Fruit fly (Drosophila melanogaster) S2 (cell line): ENCODE results near the gene dwg.

Source experiments
- CG8478 ChIP-seq: fragments of >200 bp; optimal IDR thresholded peaks from 2 replicates; lab custom pipeline; 2018
- CTCF ChIP-seq, 2 experiments: fragments of >200 bp; optimal IDR thresholded peaks; 2 replicates each; lab custom pipeline; 2018

The dwg gene

DNA sequence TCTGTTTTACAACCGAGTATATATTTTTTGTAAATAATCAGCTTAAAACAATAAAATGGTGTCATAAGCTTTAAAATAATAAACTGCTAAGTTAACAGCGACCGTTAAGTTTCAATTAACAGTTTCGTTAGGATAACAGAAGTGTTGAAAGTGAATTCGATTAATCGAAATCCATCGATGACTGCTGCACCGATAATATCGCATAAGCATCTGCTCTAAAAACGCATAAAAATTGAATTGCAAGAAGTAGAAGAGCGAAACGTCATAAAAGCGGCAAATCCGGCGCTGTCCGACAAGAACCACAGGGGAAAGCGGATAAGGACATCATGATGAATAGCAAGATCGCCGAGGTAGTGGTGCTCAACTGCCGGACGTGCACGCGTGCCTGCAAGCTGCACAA lies at the start of gene dwg:
dwg (plus strand) TSS at position 193 of the 400 bp plus-strand sequence.
- TF ChIP-seq CTCF (optimal IDR thresholded peaks at IDR 0.05; lab: Kevin White, UChicago) (no peak), CG8478 (lab: Kevin White, UChicago) (no peak)

DNA sequence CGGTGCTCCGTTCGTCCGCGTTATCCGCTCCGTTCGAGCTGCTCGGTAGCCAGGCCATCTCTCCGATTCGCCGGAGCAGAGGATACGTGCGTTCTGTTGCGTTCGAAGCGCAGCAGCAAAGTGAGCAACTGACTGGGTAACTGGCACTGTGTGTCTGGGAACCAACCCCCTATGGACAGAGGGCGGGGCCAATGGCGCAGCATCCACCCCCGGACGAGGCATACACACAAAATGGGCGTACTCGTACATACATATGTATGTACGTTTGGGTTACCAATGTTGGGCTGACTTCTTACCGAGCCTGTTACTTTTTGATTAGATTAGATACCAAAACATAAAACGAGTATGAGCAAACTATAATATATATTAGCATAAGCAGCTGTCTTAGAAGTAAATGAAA lies 45.9 kb upstream of the dwg start, which contains the start of gene HLH3B:
HLH3B (minus strand) TSS at position 123 of the 400 bp plus-strand sequence.
- TF ChIP-seq CTCF (optimal IDR thresholded peaks at IDR 0.05; lab: Kevin White, UChicago) (no peak), CG8478 (lab: Kevin White, UChicago) (no peak)

DNA sequence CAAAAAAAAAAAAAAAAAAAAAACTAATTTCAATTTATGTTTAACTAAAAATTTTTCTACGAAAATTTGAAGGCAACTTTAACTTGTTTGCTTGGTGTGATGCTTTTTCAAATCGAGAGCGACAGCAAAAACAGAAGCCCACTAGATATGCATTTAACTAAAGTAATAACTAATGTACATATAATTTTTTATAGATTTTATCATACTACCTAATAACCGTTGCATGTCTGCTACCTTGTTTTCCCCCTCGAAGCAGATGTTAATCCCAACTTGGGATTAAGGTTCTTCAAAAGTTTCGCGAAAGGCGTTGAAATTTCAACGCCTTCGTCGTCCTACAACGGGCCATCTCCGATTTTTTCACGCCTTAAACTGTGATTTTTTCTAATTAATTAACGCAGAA lies 44.7 kb upstream of the dwg start, which contains the start of gene CG2652:
CG2652 (minus strand) TSS at position 101 of the 400 bp plus-strand sequence.
- TF ChIP-seq CG8478 (lab: Kevin White, UChicago) = no peak

DNA sequence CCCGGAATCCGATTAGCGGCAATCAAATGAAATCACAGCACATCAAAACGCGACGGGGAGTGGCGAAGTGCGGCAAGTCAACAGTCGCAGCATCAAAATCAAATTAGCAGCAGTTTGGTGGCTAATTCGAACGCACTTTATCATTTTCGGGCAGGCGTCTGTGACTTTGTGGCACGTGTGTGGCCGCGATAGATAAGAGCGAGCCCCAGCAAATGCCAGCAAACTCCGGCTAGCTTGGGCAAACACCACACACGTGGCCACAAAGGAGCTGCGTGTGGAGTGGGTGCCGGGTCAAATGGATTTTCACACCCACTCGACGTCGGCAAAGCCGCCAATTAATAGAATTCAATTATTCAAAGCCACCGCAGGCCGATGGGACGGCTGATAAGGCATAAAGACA lies 43.6 kb upstream of the dwg start:
- TF ChIP-seq CTCF (optimal IDR thresholded peaks at IDR 0.05; lab: Kevin White, UChicago) = no peak
- TF ChIP-seq CG8478 (lab: Kevin White, UChicago) = no peak

DNA sequence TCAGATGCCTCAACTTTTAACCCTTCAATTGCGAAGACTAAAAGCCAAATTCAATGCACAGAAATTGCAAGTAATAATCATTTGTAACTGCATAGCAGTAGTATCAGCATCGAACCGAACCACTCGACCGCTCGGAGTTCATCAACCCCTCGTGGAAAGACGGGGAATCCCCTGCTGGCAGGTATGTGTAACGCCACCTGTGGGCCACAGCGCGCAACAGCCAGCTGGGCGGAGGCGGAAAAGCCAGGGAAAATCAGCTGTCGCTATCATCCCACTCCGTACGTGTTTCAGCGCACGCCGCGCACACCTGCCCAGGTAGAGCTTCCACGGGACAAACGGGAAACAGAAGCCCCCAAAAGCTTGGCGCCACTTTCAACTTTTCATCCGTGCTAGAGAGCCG lies 43.1 kb upstream of the dwg start:
- TF ChIP-seq CG8478 (lab: Kevin White, UChicago) = no peak
- peak; percentile 78 to 86 for TF ChIP-seq CTCF (optimal IDR thresholded peaks at IDR 0.05; lab: Kevin White, UChicago)

DNA sequence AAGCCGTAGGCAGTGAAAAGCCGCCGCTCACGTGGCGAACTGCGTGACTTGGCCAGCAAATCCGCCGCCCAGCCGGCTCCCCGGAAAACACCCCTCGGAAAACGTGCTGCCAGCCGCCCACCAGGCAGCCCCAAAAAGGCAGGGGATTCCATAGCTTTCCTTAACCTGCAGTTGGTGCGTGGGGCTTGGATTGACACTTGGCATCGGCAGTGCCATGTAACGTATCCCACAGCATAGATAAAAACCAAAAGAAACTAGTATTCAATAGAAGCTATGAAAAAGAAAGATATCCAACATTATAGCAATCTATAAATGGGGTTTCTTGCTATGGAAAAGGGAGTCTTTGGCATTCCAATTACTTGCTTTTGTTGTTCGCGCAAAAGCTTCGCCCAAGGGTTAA lies 42.5 kb upstream of the dwg start:
- TF ChIP-seq CTCF (optimal IDR thresholded peaks at IDR 0.05; lab: Kevin White, UChicago) (no peak), CG8478 (lab: Kevin White, UChicago) (no peak)

DNA sequence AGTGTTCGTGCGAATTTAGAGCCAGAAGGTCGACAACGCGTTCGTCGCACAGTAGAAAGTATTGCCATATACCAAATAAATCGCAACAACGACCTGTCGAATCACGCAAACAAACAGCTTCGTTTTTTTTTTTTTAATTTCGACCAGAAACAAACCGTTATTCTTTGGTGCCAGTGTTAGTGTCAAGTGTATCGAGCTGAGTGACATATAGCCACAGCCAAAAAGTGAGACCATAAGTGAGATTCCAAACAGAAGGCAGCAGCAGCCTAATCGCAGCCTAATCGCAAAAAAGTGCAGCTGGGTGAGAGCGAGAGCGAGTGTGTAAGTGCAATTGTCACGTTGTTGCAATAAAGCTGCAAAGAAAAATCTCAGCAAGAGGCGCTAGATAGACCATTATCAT lies 41.9 kb upstream of the dwg start, which contains the start of gene per:
per (plus strand) TSS at position 1 of the 400 bp plus-strand sequence.
- TF ChIP-seq CTCF (optimal IDR thresholded peaks at IDR 0.05; lab: Kevin White, UChicago) (no peak), CG8478 (lab: Kevin White, UChicago) (no peak)

DNA sequence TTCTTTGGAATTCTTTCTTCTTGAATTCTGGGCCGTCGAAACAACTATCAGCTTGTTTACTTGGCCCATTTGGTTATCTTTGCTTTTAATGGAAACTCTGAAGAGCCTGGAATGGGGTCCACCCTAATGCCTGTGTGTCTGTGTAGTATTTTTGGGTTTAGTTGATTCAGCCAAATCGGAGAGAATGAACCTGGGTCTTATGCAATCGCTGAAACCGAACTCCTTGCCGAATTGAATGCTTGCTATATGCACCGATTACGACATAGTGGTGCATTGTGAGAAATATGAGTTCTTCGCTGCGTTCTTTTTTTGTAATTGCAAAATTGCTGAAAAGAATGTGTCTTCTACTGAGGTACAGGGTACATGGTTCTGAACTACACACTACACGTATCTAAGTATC lies 40.6 kb upstream of the dwg start:
- no peak for TF ChIP-seq CTCF (optimal IDR thresholded peaks at IDR 0.05; lab: Kevin White, UChicago)
- TF ChIP-seq CG8478 (lab: Kevin White, UChicago) = no peak

DNA sequence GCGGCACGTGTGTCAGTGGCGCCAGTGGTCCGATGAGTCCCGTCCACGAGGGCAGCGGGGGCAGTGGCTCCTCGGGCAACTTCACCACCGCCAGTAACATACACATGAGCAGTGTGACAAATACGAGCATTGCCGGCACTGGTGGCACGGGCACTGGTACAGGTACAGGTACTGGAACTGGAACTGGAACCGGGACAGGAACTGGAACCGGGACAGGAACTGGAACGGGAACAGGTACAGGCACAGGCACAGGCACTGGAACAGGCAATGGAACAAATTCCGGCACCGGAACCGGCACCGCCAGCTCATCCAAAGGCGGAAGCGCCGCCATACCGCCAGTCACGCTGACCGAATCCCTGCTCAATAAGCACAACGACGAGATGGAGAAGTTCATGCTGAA lies 37.1 kb upstream of the dwg start:
- TF ChIP-seq CTCF (optimal IDR thresholded peaks at IDR 0.05; lab: Kevin White, UChicago) (no peak), CG8478 (lab: Kevin White, UChicago) (no peak)

DNA sequence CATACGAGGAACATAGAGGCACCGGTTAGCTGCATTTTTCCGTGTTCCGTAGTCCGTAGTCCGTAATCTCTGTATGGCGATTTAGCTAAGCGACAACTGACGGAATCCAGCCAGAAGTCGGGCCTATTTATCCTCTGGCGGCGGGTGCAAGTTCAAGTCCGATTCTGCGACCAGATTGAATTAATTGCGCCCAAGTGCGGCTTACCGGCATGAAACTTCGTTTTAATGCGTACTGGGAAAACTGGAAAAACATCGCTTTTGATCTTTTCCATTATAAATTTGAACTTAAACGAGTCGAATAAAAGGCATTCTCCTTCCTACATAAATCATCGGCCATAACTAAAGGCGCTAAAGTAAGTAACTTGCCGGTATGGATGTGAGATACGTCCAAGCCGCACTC lies 33.7 kb upstream of the dwg start, which contains the start of gene dyw:
dyw (minus strand) TSS at position 101 of the 400 bp plus-strand sequence.
- TF ChIP-seq CTCF (optimal IDR thresholded peaks at IDR 0.05; lab: Kevin White, UChicago) (no peak), CG8478 (lab: Kevin White, UChicago) (no peak)

DNA sequence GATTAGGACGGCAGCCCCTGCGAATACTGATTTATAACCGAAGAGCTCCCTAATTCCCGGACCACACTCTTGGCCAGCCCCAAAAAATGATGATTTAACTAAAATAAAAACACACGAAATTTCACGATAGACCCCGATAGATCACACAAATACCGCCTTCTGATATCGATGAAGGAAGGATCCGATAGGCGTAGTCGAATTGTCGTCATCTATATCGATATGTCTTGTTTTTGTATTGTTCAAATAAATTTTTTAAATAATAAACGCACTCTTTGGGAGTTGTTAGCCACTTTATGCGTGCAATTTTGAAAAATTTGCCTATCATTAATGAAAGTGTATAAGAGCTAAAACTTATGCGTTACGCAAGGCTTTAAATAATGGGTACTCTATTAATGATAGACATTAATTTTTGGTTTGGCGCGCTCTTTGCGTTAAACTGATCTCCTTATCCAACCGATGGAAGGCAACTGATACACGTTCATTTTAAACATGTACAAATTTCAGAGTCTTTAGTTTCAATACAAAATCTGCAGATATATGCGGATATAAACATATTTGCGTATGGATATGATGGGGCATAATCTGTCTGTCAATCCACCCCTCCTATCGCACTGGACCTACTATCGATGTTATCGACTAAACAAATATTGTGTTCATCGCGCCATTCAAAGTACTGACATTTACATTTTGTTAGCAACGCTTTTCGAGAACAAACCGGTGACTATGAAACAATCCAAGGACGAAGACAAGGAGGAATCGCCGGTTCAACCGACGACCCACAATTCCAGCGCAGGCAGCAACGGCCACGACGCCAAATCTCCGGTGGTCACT lies 29.2 kb upstream of the dwg start, which contains the start of the genes Spg7 and Lint-O:
Spg7 (minus strand) TSS at position 148 of the 831 bp plus-strand sequence.
Lint-O (plus strand) TSS at position 638 of the 831 bp plus-strand sequence.
- TF ChIP-seq CG8478 (lab: Kevin White, UChicago) (no peak), CTCF (optimal IDR thresholded peaks at IDR 0.05; lab: Kevin White, UChicago) (no peak)

DNA sequence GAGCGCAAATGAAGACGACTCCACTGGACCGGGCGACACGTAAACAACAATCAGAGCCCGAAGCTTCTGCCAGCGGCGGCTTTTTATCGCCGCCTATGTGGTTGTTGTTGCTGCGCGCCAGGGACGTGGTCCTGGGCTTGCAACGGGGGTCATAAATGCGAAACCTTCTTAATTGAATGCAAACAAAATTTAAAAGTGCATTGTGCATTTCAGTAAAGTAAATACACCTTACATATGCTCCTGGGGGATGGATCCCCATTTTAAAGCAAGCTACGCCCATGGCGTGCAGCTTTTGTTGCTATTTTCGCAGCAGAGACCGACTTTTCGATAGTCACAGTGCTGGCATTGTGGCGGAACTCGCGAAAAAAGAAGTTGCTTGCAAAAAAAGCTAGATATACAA lies 23.8 kb upstream of the dwg start, which contains the start of gene Ugalt:
Ugalt (minus strand) TSS at position 160 of the 400 bp plus-strand sequence.
- TF ChIP-seq CTCF (optimal IDR thresholded peaks at IDR 0.05; lab: Kevin White, UChicago) (no peak), CG8478 (lab: Kevin White, UChicago) (no peak)

DNA sequence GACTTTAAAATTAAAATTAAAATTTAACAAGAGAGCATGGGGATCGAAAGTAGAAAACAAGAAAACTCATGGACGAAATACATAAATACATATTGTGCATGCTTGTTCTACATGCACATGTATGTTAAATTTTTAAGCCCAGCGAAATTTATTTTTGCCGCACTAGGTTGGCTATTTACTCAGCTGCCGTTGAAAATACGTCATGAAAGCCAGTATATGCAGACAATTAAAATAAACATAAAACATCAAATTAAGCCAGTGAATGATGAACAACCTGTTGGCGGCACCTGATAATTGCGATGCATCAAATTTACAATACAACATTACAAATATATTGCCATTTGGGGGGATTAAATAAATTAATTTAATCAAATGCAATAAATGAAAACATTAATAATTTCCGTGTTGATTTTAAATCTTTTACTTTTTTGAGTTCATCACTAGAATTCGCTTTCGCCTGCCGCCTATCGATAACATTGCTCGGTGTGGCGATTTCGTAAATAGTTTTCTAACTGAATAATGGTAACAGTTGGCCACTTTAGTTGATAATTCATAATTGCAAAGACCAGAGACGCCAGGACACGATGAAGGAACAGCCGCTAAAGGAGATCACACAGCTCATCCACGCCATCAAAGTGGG lies 23.2 kb upstream of the dwg start, which contains the start of gene eIF2Bbeta:
eIF2Bbeta (plus strand) TSS at position 438 of the 640 bp plus-strand sequence.
- no peak for TF ChIP-seq CG8478 (lab: Kevin White, UChicago)
- TF ChIP-seq CTCF (optimal IDR thresholded peaks at IDR 0.05; lab: Kevin White, UChicago) = no peak

DNA sequence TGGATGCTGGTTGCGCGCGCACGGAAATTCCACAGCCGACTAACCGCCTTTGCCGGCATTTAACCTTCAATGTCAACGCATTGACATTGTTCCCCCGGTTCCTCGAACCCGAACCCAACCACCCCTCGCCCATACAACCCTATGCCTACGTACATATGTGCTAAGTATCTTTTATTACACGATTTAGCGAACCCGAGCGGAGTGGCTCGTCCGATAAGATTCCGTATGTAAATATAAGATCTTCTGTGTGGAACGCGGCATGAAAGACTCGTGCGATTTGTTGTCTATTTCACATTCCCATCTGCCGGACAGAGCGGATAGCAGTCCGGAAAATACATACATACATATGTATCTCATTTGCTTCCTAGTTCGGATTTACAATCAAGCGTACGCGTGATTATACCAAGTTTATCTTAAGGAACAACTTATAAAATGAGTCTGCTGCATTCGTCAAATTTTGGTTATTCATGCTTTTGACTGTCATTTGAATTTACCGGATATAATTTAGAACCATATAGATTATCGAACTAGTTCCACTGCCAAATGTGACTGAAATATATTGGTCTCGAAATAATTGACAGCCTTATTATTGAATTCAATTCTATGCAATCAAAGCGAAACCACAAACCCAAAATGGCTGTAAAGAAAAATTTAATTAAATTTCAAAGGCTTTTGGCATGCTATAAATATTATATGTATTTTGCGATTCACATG lies 20.0 kb upstream of the dwg start, which contains the start of gene CG2680:
CG2680 (minus strand) TSS at position 51 of the 714 bp plus-strand sequence.
- TF ChIP-seq CTCF (optimal IDR thresholded peaks at IDR 0.05; lab: Kevin White, UChicago) (no peak), CG8478 (lab: Kevin White, UChicago) (no peak)
